Fruit fly (Drosophila melanogaster) whole organism: ENCODE data around the gene ValRS-m.

Experiments used
- psq ChIP-seq: fragments of >200 bp; optimal IDR thresholded peaks from 2 replicates; lab custom pipeline; 2017
- usp ChIP-seq: fragments of >200 bp; optimal IDR thresholded peaks from 2 replicates; lab custom pipeline; 2017; ENCODE audit warnings: missing biosample characterization, missing genetic modification characterization, mixed read lengths

DNA sequence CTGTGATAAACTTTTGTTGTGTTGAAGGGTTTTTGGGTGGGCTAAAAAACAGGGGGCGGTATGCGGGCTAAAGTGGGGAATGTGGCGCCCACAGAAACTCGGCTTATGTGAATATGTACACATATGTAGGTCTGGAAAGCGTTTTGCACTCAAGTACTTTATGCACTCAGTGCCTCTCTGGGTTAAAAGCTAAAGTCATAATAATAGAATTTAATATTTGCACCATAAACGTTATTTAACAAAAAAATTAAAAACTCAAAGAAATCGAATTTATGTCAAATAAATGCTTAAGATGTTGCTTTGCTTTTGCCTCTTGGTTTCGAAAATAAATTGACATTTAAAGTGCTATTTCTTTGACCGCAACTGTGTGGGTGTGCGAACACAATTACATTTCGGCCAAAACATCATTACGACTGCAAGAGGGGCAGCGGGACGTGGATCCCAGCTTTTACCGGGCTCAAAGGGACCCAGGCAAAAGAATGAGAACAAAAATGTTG lies 40.1 kb downstream of the ValRS-m start:
- TF ChIP-seq usp (no peak), psq (lab: Kevin White, UChicago) (no peak)
